Worm (Caenorhabditis elegans) whole organism, L1 larva: ENCODE data around the gene pid-5.
A peak's percentile ranks its signal among the peaks of the same experiment; 100 is the strongest.

Experiments
- lin-13 ChIP-seq: fragments of 150-350 bp; optimal IDR thresholded peaks from 2 replicates; lab custom pipeline; 2014; ENCODE audit warnings: missing biosample characterization, missing genetic modification reagents, missing genetic modification characterization
- lsy-2 ChIP-seq, 2 experiments: fragments of 150-350 bp; optimal IDR thresholded peaks; 2 replicates each; lab custom pipeline; 2014; ENCODE audit warnings: missing biosample characterization in 2 of 2, missing genetic modification characterization in 2 of 2

DNA sequence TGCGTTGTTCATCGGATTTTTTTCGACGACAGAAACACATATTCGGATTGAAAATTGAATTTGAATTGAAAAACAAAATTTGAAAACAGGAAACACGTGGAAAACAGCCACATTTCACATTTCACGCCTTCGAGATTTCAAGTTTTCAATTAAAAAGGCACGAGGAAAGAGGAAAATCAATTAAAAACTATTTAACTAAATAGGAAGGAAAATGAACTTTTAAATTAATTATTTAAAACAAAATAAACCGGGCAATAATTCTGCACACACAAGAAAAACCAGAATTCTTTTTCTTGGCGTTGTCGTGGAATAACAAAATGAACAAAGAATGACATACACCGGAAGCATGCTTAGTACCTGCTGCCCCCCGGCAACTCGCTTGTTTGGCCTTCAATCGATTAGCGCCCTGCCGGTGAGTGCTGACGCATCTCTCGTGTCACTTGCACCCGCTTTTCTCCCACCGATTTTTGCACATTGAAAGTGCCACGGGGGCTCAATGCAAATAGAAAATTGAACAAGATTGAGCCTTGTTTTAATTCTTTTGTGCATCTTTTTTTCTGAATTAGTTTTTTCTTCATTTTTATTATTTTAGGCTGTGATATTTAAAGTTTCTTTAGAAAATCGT lies 19.0 kb downstream of the pid-5 start, which contains the start of gene Y45G5AM.9:
- TF ChIP-seq lsy-2 (tag; optimal IDR thresholded peaks at IDR 0.05; lab: Kevin White, UChicago) (peak; percentile 87), lin-13 (peak; percentile 73)
